Worm (Caenorhabditis elegans) whole organism, dauer: ENCODE data around the gene ZK185.1.

Source experiments
- unc-62 ChIP-seq: sonication (generic microtip); optimal IDR thresholded peaks from 2 replicates; lab custom pipeline; 2017; ENCODE audit warnings: missing biosample characterization, missing genetic modification reagents, missing genetic modification characterization

Gene ZK185.1

DNA sequence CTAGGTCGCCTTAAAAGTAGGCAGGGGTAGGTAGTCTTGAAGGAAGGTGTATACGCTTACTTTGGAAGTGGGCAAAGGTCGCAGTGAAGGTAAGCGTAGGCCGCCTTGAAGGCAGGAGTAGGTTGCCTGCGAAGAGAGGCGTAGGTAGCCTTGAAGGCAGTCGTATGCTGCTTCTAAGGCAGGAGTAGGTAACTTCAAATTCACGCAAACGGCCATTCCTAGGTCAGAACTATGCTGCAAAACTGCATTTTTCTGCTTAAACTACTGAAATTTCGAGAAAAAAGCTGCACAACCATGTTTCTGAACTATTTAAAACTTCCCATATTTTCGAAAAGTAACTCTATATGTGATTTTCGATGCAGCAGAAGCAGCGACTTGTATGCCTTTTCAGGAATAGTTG lies 31.1 kb downstream of the ZK185.1 start:
- TF ChIP-seq unc-62: no peak

DNA sequence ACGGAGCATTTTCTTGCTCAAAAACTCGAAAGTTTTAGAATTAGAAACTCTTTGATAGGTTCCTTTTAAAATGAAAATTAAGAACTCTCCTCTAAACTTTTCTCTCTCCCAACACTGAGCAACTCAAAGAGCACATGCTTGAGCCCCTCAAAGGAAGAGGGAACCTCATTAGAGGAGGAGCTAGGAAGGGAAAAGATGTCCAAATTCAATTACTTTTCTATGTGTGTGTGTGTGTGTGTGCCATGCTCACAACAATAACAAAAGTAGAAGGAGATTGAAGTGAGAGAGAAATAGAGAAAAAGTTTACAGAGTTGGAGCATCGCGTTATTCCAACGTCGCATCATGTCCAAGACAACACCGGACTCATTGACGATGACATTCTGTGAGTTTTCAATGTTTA lies 37.6 kb downstream of the ZK185.1 start:
- TF ChIP-seq unc-62: no peak

DNA sequence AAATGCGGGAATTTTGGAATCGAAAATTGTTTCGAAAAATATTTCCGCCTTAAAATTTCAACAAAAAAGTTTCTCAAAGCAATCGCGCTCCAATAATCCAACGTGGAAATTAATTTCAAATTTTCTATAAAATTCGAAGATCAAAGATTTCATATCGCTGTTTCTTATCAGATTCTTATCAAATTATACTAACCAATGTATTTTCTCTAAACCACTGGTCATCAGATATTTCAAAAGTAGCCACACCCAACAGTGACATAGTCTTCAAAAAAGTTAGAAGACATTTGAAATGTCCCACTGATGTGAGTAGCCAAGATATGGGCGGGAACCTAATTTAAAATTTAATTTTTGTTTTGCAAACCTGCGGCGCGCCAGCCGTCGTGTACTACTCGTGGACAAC lies 39.2 kb downstream of the ZK185.1 start:
- TF ChIP-seq unc-62: no peak

DNA sequence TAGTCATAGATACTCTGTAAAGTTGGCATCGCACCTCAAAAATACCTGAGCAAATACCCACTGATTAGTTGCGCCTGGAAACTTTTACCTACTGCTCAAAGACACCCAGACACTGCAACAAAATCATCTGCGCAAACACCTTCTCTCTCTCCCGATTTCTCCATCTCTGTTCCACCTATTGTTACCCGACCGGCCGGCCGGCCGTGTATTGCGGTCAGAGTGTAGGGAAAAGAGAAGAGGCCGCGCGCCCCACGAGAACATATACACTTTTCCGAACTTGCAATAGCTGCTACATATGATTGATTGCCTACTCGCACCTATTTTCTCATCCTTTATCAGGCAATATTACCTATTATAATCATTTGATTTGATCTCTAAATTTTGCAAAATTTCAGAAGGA lies 40.1 kb downstream of the ZK185.1 start:
- TF ChIP-seq unc-62: no peak

DNA sequence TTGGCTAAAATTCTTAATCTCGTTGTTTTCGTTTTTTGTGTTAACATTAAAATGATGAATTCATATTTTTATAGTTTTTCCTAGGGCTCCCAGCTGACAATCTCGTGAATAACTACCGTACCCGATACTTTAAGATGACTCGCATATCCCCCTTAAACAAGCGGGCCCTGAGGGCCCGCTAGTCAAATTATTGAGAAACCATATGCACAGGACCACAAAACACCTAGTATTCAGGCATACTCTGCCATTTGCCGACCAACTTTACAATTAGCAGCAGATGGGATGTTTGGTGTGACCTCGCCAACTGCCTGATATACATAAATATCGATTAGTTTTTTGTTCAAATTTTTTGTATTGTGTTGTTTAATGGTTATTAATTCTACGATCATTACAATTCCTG lies 48.5 kb downstream of the ZK185.1 start, which contains the start of gene F19C7.3:
F19C7.3 (plus strand) TSS at position 301 of the 400 bp plus-strand sequence.
- TF ChIP-seq unc-62: no peak

DNA sequence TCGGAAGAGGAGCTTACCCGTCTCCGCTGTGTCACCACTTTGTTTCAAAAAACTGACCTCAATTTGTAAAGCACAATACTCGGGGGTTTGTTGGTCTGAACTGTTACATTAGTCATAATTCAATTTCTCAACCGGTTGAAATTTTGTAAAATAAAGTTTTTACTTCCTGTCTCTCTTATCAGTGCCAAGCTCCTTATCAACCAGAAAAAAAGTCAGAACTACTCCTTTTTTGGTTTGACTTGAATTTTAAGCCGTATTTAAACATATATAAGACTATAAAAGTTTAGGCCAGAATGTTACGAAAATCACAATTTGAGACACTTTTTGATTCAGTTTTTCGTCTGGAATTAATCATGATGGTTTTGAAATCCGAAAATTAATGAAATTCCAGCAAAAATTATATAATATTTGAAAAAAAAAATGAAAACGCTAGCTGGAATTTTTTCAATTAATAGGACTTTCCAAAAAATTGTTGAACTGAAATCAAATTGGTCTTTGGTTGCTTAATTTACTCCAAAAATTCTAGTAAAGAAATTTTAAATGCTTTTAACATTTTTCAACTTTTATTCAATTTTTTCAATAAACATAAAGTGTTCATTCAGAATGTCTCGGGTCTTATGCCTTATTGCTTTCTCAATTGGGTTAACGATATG lies 51.1 kb downstream of the ZK185.1 start, which contains the start of gene F19C7.2:
F19C7.2 (plus strand) TSS at position 603 of the 653 bp plus-strand sequence.
- no peak for TF ChIP-seq unc-62
